Fruit fly (Drosophila melanogaster): ENCODE results near the gene asl.

Gene asl

dm6 chr3R:5601044-5601523 is 5.3 kb downstream of the asl start, which contains the start of the genes kra and SecS (continued):
- no peak for TF ChIP-seq sage (GFP tag; optimal IDR thresholded peaks at IDR 0.05)
- TF ChIP-seq jim (GFP tag; optimal IDR thresholded peaks at IDR 0.05): no peak
- TF ChIP-seq Abd-B (GFP tag; optimal IDR thresholded peaks at IDR 0.05): no peak
- no peak for TF ChIP-seq dl (GFP tag; optimal IDR thresholded peaks at IDR 0.05; ENCODE audit: insufficient read depth in 1 of 2, partially characterized antibody in 2 of 2)
- TF ChIP-seq dmrt93B (GFP tag; optimal IDR thresholded peaks at IDR 0.05): no peak

dm6 chr3R:5600361-5601043 is 5.8 kb downstream of the asl start:
- TF ChIP-seq Sp1 (GFP tag; optimal IDR thresholded peaks at IDR 0.05) (peak; percentile 35), Hnf4 (GFP tag; optimal IDR thresholded peaks at IDR 0.05) (peak; percentile 76), OdsH (GFP tag; optimal IDR thresholded peaks at IDR 0.05) (no peak), woc (GFP tag; optimal IDR thresholded peaks at IDR 0.05) (no peak), psq (GFP tag; optimal IDR thresholded peaks at IDR 0.05) (peak; percentile 96), Dif (GFP tag; optimal IDR thresholded peaks at IDR 0.05; ENCODE audit: partially characterized antibody) (peak; percentile 64), CrebA (GFP tag; optimal IDR thresholded peaks at IDR 0.05; ENCODE audit: borderline replicate concordance) (no peak), dsf (GFP tag; optimal IDR thresholded peaks at IDR 0.05; ENCODE audit: borderline replicate concordance) (no peak), h (GFP tag; optimal IDR thresholded peaks at IDR 0.05) (peak; percentile 65), brk (GFP tag; optimal IDR thresholded peaks at IDR 0.05) (peak; percentile 75), CG32264 (GFP tag; optimal IDR thresholded peaks at IDR 0.05) (peak; percentile 50), dl (GFP tag; optimal IDR thresholded peaks at IDR 0.05; ENCODE audit: insufficient read depth in 1 of 2, partially characterized antibody in 2 of 2) (peak; percentile 8 to 39), fru (GFP tag; optimal IDR thresholded peaks at IDR 0.05) (peak; percentile 1), br (GFP tag; optimal IDR thresholded peaks at IDR 0.05) (peak; percentile 28), Myc (optimal IDR thresholded peaks at IDR 0.05) (peak; percentile 22), rgr (GFP tag; optimal IDR thresholded peaks at IDR 0.05) (peak; percentile 52), Mio (GFP tag; optimal IDR thresholded peaks at IDR 0.05) (no peak), Rel (GFP tag; optimal IDR thresholded peaks at IDR 0.05) (no peak), Rel (tag; optimal IDR thresholded peaks at IDR 0.05) (peak; percentile 64), tai (GFP tag; optimal IDR thresholded peaks at IDR 0.05) (no peak), Hr83 (GFP tag; optimal IDR thresholded peaks at IDR 0.05; ENCODE audit: poor library complexity, severe bottlenecking) (peak; percentile 71), foxo (GFP tag; optimal IDR thresholded peaks at IDR 0.05) (peak; percentile 10 to 71), pan (optimal IDR thresholded peaks at IDR 0.05) (no peak), Vsx2 (GFP tag; optimal IDR thresholded peaks at IDR 0.05; ENCODE audit: partially characterized antibody) (no peak)

dm6 chr3R:5599521-5600360 is 6.6 kb downstream of the asl start:
- TF ChIP-seq Rel (GFP tag; optimal IDR thresholded peaks at IDR 0.05): no peak
- TF ChIP-seq Rel (tag; optimal IDR thresholded peaks at IDR 0.05): no peak
- TF ChIP-seq N (GFP tag; optimal IDR thresholded peaks at IDR 0.05): no peak
- TF ChIP-seq sage (GFP tag; optimal IDR thresholded peaks at IDR 0.05): no peak
- no peak for TF ChIP-seq psq (GFP tag; optimal IDR thresholded peaks at IDR 0.05)
- no peak for TF ChIP-seq br (GFP tag; optimal IDR thresholded peaks at IDR 0.05)
- no peak for TF ChIP-seq lola (GFP tag; optimal IDR thresholded peaks at IDR 0.05)
- no peak for TF ChIP-seq Vsx2 (GFP tag; optimal IDR thresholded peaks at IDR 0.05; ENCODE audit: partially characterized antibody)
- TF ChIP-seq usp (GFP tag; optimal IDR thresholded peaks at IDR 0.05): no peak
- TF ChIP-seq Sp1 (GFP tag; optimal IDR thresholded peaks at IDR 0.05): no peak
- TF ChIP-seq woc (GFP tag; optimal IDR thresholded peaks at IDR 0.05): peak; percentile 1
- peak; percentile 27 for TF ChIP-seq Hr83 (GFP tag; optimal IDR thresholded peaks at IDR 0.05; ENCODE audit: poor library complexity, severe bottlenecking)
- TF ChIP-seq Dif (GFP tag; optimal IDR thresholded peaks at IDR 0.05; ENCODE audit: partially characterized antibody): peak; percentile 6
- TF ChIP-seq HLH106 (tag; optimal IDR thresholded peaks at IDR 0.05): no peak
- TF ChIP-seq jim (GFP tag; optimal IDR thresholded peaks at IDR 0.05): peak; percentile 55
- TF ChIP-seq dl (GFP tag; optimal IDR thresholded peaks at IDR 0.05; ENCODE audit: insufficient read depth in 1 of 2, partially characterized antibody in 2 of 2): peak in 1 of 2 experiments; percentile 56
- TF ChIP-seq CG9705 (GFP tag; optimal IDR thresholded peaks at IDR 0.05): no peak
- no peak for TF ChIP-seq h (GFP tag; optimal IDR thresholded peaks at IDR 0.05)
- TF ChIP-seq Myc (optimal IDR thresholded peaks at IDR 0.05): peak; percentile 39
- TF ChIP-seq Hr78 (GFP tag; optimal IDR thresholded peaks at IDR 0.05): no peak
- TF ChIP-seq OdsH (GFP tag; optimal IDR thresholded peaks at IDR 0.05): peak; percentile 16
